Worm (Caenorhabditis elegans) whole organism, young adult: ENCODE data around the gene srw-95.

Experiments
- ama-1 ChIP-seq, 3 experiments: fragments of 150-350 bp in 1 of 3; sonication (generic microtip) in 2 of 3; optimal IDR thresholded peaks; 2 replicates each; lab custom pipeline; 2014 to 2018; ENCODE audit warnings: missing biosample characterization in 2 of 3, missing genetic modification characterization in 2 of 3, missing genetic modification reagents in 2 of 3
- atf-7 ChIP-seq: sonication (generic microtip); optimal IDR thresholded peaks from 2 replicates; lab custom pipeline; 2017; ENCODE audit warnings: mild to moderate bottlenecking, missing genetic modification characterization, missing compliant biosample characterization
- gei-17 ChIP-seq: fragments of 200-800 bp; sonication (Bioruptor generic); optimal IDR thresholded peaks from 2 replicates; lab custom pipeline; 2018; ENCODE audit warnings: mild to moderate bottlenecking, missing genetic modification characterization, missing compliant biosample characterization
- hmg-1.2 ChIP-seq: fragments of 200-800 bp; sonication (Bioruptor generic); IDR thresholded peaks from 2 replicates; pipeline ENCODE4 v1.3.6; 2022; ENCODE audit warnings: missing genetic modification reagents, missing genetic modification characterization, missing compliant biosample characterization
- lin-35 ChIP-seq, 3 experiments: fragments of 150-350 bp in 2 of 3; sonication (generic microtip) in 1 of 3; optimal IDR thresholded peaks; 2 replicates each; lab custom pipeline; 2014 to 2018; ENCODE audit warnings: missing biosample characterization in 3 of 3, missing genetic modification characterization in 3 of 3, missing genetic modification reagents in 3 of 3
- pha-4 ChIP-seq: fragments of 150-350 bp; sonication (generic microtip); optimal IDR thresholded peaks from 2 replicates; lab custom pipeline; 2014; ENCODE audit warnings: missing biosample characterization, missing genetic modification reagents, missing genetic modification characterization
- snpc-4 ChIP-seq, 5 experiments: fragments of 150-350 bp in 1 of 5; sonication (generic microtip) in 4 of 5; optimal IDR thresholded peaks; 2 replicates each; lab custom pipeline; 2014 to 2018; ENCODE audit warnings: missing genetic modification characterization in 5 of 5, missing biosample characterization in 3 of 5, antibody characterized with exemption in 2 of 5, mild to moderate bottlenecking in 2 of 5, missing compliant biosample characterization in 2 of 5, missing genotype in 2 of 5, moderate library complexity in 2 of 5, missing genetic modification reagents in 1 of 5
- unc-130 ChIP-seq: sonication (generic microtip); optimal IDR thresholded peaks from 2 replicates; lab custom pipeline; 2016; ENCODE audit warnings: missing genetic modification reagents, missing genetic modification characterization, missing compliant biosample characterization
- unc-62 ChIP-seq: fragments of 150-350 bp; optimal IDR thresholded peaks from 2 replicates; lab custom pipeline; 2014; ENCODE audit warnings: missing biosample characterization, missing genetic modification reagents, missing genetic modification characterization

ce11 chrIV:4789445-4789844 lies 22.4 kb upstream of the srw-95 start, which contains the start of gene R11E3.1:
- no peak for TF ChIP-seq hmg-1.2
- no peak for TF ChIP-seq pha-4 (tag; lab: Kevin White, UChicago)
- no peak for TF ChIP-seq snpc-4 (GFP tag; optimal IDR thresholded peaks at IDR 0.05; lab: Kevin White, UChicago)
- TF ChIP-seq snpc-4 (tag; optimal IDR thresholded peaks at IDR 0.05; lab: Kevin White, UChicago), result no peak
- no peak for TF ChIP-seq lin-35 (GFP tag; optimal IDR thresholded peaks at IDR 0.05; lab: Kevin White, UChicago)
- TF ChIP-seq gei-17, result no peak
- TF ChIP-seq ama-1 (optimal IDR thresholded peaks at IDR 0.05; lab: Kevin White, UChicago), result no peak
- TF ChIP-seq ama-1 (GFP tag; optimal IDR thresholded peaks at IDR 0.05; lab: Kevin White, UChicago), result no peak
- TF ChIP-seq unc-130 (GFP tag; lab: Kevin White, UChicago), result no peak
- no peak for TF ChIP-seq unc-62 (GFP tag; lab: Kevin White, UChicago)
- no peak for TF ChIP-seq atf-7 (tag; lab: Kevin White, UChicago)
